3 worm cellular contexts compared by ENCODE assay signal in genomic region chrIV:3947377-3947956, ce11.
TF ChIP-seq lines count a peak whose summit lies in the region.
"Not testable (repeated sequence)": the region's sequence is repeated elsewhere in the genome, so short reads cannot be mapped to it uniquely, and the experiment has no call there.

No protein-coding gene starts in this region.

TF ChIP-seq in whole organism, L4 larva, 104 proteins besides CTCF, POLR2A, EP300 and RAD21:
- TF ChIP-seq set-16 (GFP tag; IDR thresholded peaks at IDR 0.05; lab: Robert Waterston, UW) (peak; percentile 92), unc-62 (GFP tag; optimal IDR thresholded peaks at IDR 0.05 in 1 of 2; lab: Kevin White, UChicago) (peak in 1 of 2 experiments; percentile 52), snpc-1.2 (GFP tag; IDR thresholded peaks at IDR 0.05; lab: Robert Waterston, UW) (0 out of 2 replicates have a peak, but pooled peaks have one; percentile 40), Y48G9A.11 (GFP tag; IDR thresholded peaks at IDR 0.05; lab: Robert Waterston, UW) (0 out of 2 replicates have a peak, but pooled peaks have one; percentile 6), egl-43 (GFP tag; IDR thresholded peaks at IDR 0.05; lab: Robert Waterston, UW) (peak; percentile 48; the same call in 1 of the 2 replicates)
- not testable (repeated sequence) for TF ChIP-seq unc-62 (tag; optimal IDR thresholded peaks at IDR 0.05; lab: Kevin White, UChicago)

TF ChIP-seq in whole organism, early embryonic, 17 proteins besides CTCF, POLR2A, EP300 and RAD21:
- TF ChIP-seq scrt-1 (GFP tag; IDR thresholded peaks at IDR 0.05; lab: Robert Waterston, UW) = 0 out of 2 replicates have a peak, but pooled peaks have one; percentile 32
TF ChIP-seq in whole organism, early embryonic: peak in this region for 1; not testable (repeated sequence) for 16.

TF ChIP-seq in whole organism, young adult, 124 proteins besides CTCF, POLR2A, EP300 and RAD21:
- TF ChIP-seq egrh-3 (GFP tag; IDR thresholded peaks at IDR 0.05; lab: Robert Waterston, UW) (peak; percentile 74; the same call in 1 of the 2 replicates), hmg-1.2 (GFP tag; IDR thresholded peaks at IDR 0.05; lab: Robert Waterston, UW) (peak; percentile 37), ztf-28 (GFP tag; IDR thresholded peaks at IDR 0.05; lab: Robert Waterston, UW) (0 out of 2 replicates have a peak, but pooled peaks have one; percentile 33), snpc-4 (tag; optimal IDR thresholded peaks at IDR 0.05; lab: Kevin White, UChicago) (peak in 1 of 4 experiments; percentile 81), zfh-2 (GFP tag; conservative IDR thresholded peaks at IDR 0.05; lab: Robert Waterston, UW) (peak; percentile 86), dox-1 (GFP tag; IDR thresholded peaks at IDR 0.05; lab: Robert Waterston, UW) (peak; percentile 7; the same call in 1 of the 2 replicates)
- not testable (repeated sequence) for TF ChIP-seq snpc-4 (GFP tag; optimal IDR thresholded peaks at IDR 0.05; lab: Kevin White, UChicago)
